Worm (Caenorhabditis elegans) whole organism, young adult: ENCODE data around the gene srg-69.
A peak's percentile ranks its signal among the peaks of the same experiment; 100 is the strongest.

ENCODE experiments used
- B0035.1 ChIP-seq: sonication (generic microtip); optimal IDR thresholded peaks from 2 replicates; lab custom pipeline; 2016; ENCODE audit warnings: missing genetic modification characterization, mild to moderate bottlenecking, missing compliant biosample characterization, missing genotype, missing genetic modification reagents
- B0261.1 ChIP-seq: sonication (generic microtip); optimal IDR thresholded peaks from 2 replicates; lab custom pipeline; 2016; ENCODE audit warnings: mild to moderate bottlenecking, missing genetic modification characterization, moderate library complexity, missing compliant biosample characterization
- F39B2.1 ChIP-seq: fragments of 200-800 bp; sonication (Bioruptor generic); IDR thresholded peaks from 2 replicates; pipeline ENCODE4 v1.3.6; 2022; ENCODE audit warnings: missing genetic modification reagents, missing genetic modification characterization, missing compliant biosample characterization
- F49E8.2 ChIP-seq: sonication (generic microtip); optimal IDR thresholded peaks from 3 replicates; lab custom pipeline; 2017; ENCODE audit warnings: missing genetic modification characterization, mild to moderate bottlenecking, missing compliant biosample characterization, antibody characterized with exemption, moderate library complexity; ENCODE audit not compliant: insufficient read depth
- F57A8.1 ChIP-seq: fragments of 200-800 bp; sonication (Bioruptor generic); optimal IDR thresholded peaks from 2 replicates; lab custom pipeline; 2018; ENCODE audit warnings: mild to moderate bottlenecking, missing genetic modification characterization, moderate library complexity, missing compliant biosample characterization
- F57C9.4 ChIP-seq: sonication (generic microtip); optimal IDR thresholded peaks from 2 replicates; lab custom pipeline; 2017; ENCODE audit warnings: mild to moderate bottlenecking, missing genetic modification characterization, missing compliant biosample characterization
- K12H6.12 ChIP-seq: fragments of 200-800 bp; sonication (Bioruptor generic); optimal IDR thresholded peaks from 2 replicates; lab custom pipeline; 2018; ENCODE audit warnings: mild to moderate bottlenecking, missing genetic modification characterization, missing compliant biosample characterization
- T07F8.4 ChIP-seq: sonication (generic microtip); optimal IDR thresholded peaks from 2 replicates; lab custom pipeline; 2016; ENCODE audit warnings: mild to moderate bottlenecking, missing genetic modification characterization, moderate library complexity, missing compliant biosample characterization
- T26A5.8 ChIP-seq: sonication (generic microtip); optimal IDR thresholded peaks from 2 replicates; lab custom pipeline; 2016; ENCODE audit warnings: missing genetic modification characterization, missing compliant biosample characterization
- Y53G8AR.9 ChIP-seq: fragments of 200-800 bp; sonication (Bioruptor generic); conservative IDR thresholded peaks from 2 replicates; pipeline ENCODE4 v1.3.6; 2022; ENCODE audit warnings: missing genetic modification reagents, missing genetic modification characterization, missing compliant biosample characterization
- Y56A3A.18 ChIP-seq: fragments of 200-800 bp; sonication (Bioruptor generic); IDR thresholded peaks from 2 replicates; pipeline ENCODE4 v1.3.6; 2022; ENCODE audit warnings: missing genetic modification reagents, missing genetic modification characterization, missing compliant biosample characterization
- akir-1 ChIP-seq: fragments of 200-800 bp; sonication (Bioruptor generic); optimal IDR thresholded peaks from 2 replicates; lab custom pipeline; 2018; ENCODE audit warnings: mild to moderate bottlenecking, missing genetic modification characterization, moderate library complexity, missing compliant biosample characterization
- ama-1 ChIP-seq, 3 experiments: fragments of 150-350 bp in 1 of 3; sonication (generic microtip) in 2 of 3; optimal IDR thresholded peaks; 2 replicates each; lab custom pipeline; 2014 to 2018; ENCODE audit warnings: missing biosample characterization in 2 of 3, missing genetic modification characterization in 2 of 3, missing genetic modification reagents in 2 of 3
- aptf-3 ChIP-seq: fragments of 200-800 bp; sonication (Bioruptor generic); IDR thresholded peaks from 2 replicates; pipeline ENCODE4 v1.3.6; 2022; ENCODE audit warnings: missing genetic modification characterization, missing compliant biosample characterization
- atf-7 ChIP-seq: sonication (generic microtip); optimal IDR thresholded peaks from 2 replicates; lab custom pipeline; 2017; ENCODE audit warnings: mild to moderate bottlenecking, missing genetic modification characterization, missing compliant biosample characterization
- attf-6 ChIP-seq: fragments of 200-800 bp; sonication (Bioruptor generic); IDR thresholded peaks from 2 replicates; pipeline ENCODE4 v1.3.6; 2022; ENCODE audit warnings: missing genetic modification reagents, missing genetic modification characterization, missing compliant biosample characterization
- bed-1 ChIP-seq: fragments of 200-800 bp; sonication (Bioruptor generic); IDR thresholded peaks from 2 replicates; pipeline ENCODE4 v1.3.6; 2022; ENCODE audit warnings: missing genetic modification reagents, missing genetic modification characterization, missing compliant biosample characterization
- ccch-3 ChIP-seq: fragments of 200-800 bp; sonication (Bioruptor generic); optimal IDR thresholded peaks from 2 replicates; lab custom pipeline; 2018; ENCODE audit warnings: mild to moderate bottlenecking, missing genetic modification characterization, missing compliant biosample characterization
- ceh-100 ChIP-seq: fragments of 200-800 bp; sonication (Bioruptor generic); IDR thresholded peaks from 2 replicates; pipeline ENCODE4 v1.3.6; 2022; ENCODE audit warnings: missing genetic modification reagents, missing genetic modification characterization, missing compliant biosample characterization
- ceh-27 ChIP-seq: fragments of 200-800 bp; sonication (Bioruptor generic); optimal IDR thresholded peaks from 2 replicates; lab custom pipeline; 2018; ENCODE audit warnings: mild to moderate bottlenecking, missing genetic modification characterization, moderate library complexity, missing compliant biosample characterization
- ceh-40 ChIP-seq: fragments of 200-800 bp; sonication (Bioruptor generic); IDR thresholded peaks from 2 replicates; pipeline ENCODE4 v1.3.6; 2022; ENCODE audit warnings: missing genetic modification characterization, missing compliant biosample characterization
- ceh-58 ChIP-seq: fragments of 200-800 bp; sonication (Bioruptor generic); IDR thresholded peaks from 2 replicates; pipeline ENCODE4 v1.3.6; 2022; ENCODE audit warnings: missing genetic modification characterization, missing compliant biosample characterization
- die-1 ChIP-seq: sonication (generic microtip); optimal IDR thresholded peaks from 2 replicates; lab custom pipeline; 2016; ENCODE audit warnings: missing genotype, mild to moderate bottlenecking, missing genetic modification characterization, missing compliant biosample characterization
- dpff-1 ChIP-seq: sonication (generic microtip); optimal IDR thresholded peaks from 2 replicates; lab custom pipeline; 2017; ENCODE audit warnings: mild to moderate bottlenecking, missing genetic modification characterization, missing compliant biosample characterization
- egl-18 ChIP-seq: fragments of 200-800 bp; sonication (Bioruptor generic); IDR thresholded peaks from 2 replicates; pipeline ENCODE4 v1.3.6; 2022; ENCODE audit warnings: missing genetic modification reagents, missing genetic modification characterization, missing compliant biosample characterization
- ets-4 ChIP-seq: fragments of 200-800 bp; sonication (Bioruptor generic); optimal IDR thresholded peaks from 2 replicates; lab custom pipeline; 2018; ENCODE audit warnings: mild to moderate bottlenecking, missing genetic modification characterization, missing compliant biosample characterization
- fkh-3 ChIP-seq: sonication (generic microtip); optimal IDR thresholded peaks from 2 replicates; lab custom pipeline; 2016; ENCODE audit warnings: mild to moderate bottlenecking, missing genetic modification characterization, missing compliant biosample characterization
- gei-17 ChIP-seq: fragments of 200-800 bp; sonication (Bioruptor generic); optimal IDR thresholded peaks from 2 replicates; lab custom pipeline; 2018; ENCODE audit warnings: mild to moderate bottlenecking, missing genetic modification characterization, missing compliant biosample characterization
- hlh-12 ChIP-seq: sonication (generic microtip); optimal IDR thresholded peaks from 2 replicates; lab custom pipeline; 2016; ENCODE audit warnings: missing genetic modification characterization, missing compliant biosample characterization
- hsf-1 ChIP-seq: fragments of 200-800 bp; sonication (Bioruptor generic); IDR thresholded peaks from 2 replicates; pipeline ENCODE4 v1.3.6; 2022; ENCODE audit warnings: missing genetic modification reagents, missing genetic modification characterization, missing compliant biosample characterization
- let-607 ChIP-seq, 2 experiments: fragments of 200-800 bp in 1 of 2; sonication (Bioruptor generic) in 1 of 2; sonication (generic microtip) in 1 of 2; optimal IDR thresholded peaks; 2 replicates each; lab custom pipeline; 2016 to 2018; ENCODE audit warnings: mild to moderate bottlenecking in 2 of 2, missing compliant biosample characterization in 2 of 2, missing genetic modification characterization in 2 of 2, moderate library complexity in 2 of 2, missing genotype in 1 of 2
- lin-26 ChIP-seq: fragments of 200-800 bp; sonication (Bioruptor generic); IDR thresholded peaks from 2 replicates; pipeline ENCODE4 v1.3.6; 2022; ENCODE audit warnings: missing genetic modification reagents, missing genetic modification characterization, missing compliant biosample characterization
- lin-35 ChIP-seq, 3 experiments: fragments of 150-350 bp in 2 of 3; sonication (generic microtip) in 1 of 3; optimal IDR thresholded peaks; 2 replicates each; lab custom pipeline; 2014 to 2018; ENCODE audit warnings: missing biosample characterization in 3 of 3, missing genetic modification characterization in 3 of 3, missing genetic modification reagents in 3 of 3
- lin-40 ChIP-seq: sonication (generic microtip); optimal IDR thresholded peaks from 2 replicates; lab custom pipeline; 2016; ENCODE audit warnings: missing genetic modification characterization, mild to moderate bottlenecking, missing compliant biosample characterization, missing genotype, missing genetic modification reagents
- lin-54 ChIP-seq: fragments of 200-800 bp; sonication (Bioruptor generic); optimal IDR thresholded peaks from 2 replicates; lab custom pipeline; 2018; ENCODE audit warnings: mild to moderate bottlenecking, missing genetic modification characterization, missing compliant biosample characterization
- madf-10 ChIP-seq: sonication (generic microtip); optimal IDR thresholded peaks from 2 replicates; lab custom pipeline; 2016; ENCODE audit warnings: mild to moderate bottlenecking, missing genetic modification characterization, missing compliant biosample characterization
- madf-3 ChIP-seq: fragments of 200-800 bp; sonication (Bioruptor generic); IDR thresholded peaks from 2 replicates; pipeline ENCODE4 v1.3.6; 2022; ENCODE audit warnings: missing genetic modification reagents, missing genetic modification characterization, missing compliant biosample characterization
- mes-4 ChIP-seq: sonication (generic microtip); optimal IDR thresholded peaks from 2 replicates; lab custom pipeline; 2016; ENCODE audit warnings: missing genotype, missing genetic modification characterization, missing compliant biosample characterization
- nfya-1 ChIP-seq: sonication (generic microtip); optimal IDR thresholded peaks from 2 replicates; lab custom pipeline; 2017; ENCODE audit warnings: antibody characterized with exemption, missing compliant biosample characterization, missing genetic modification characterization, borderline replicate concordance; ENCODE audit not compliant: insufficient read depth
- nfyb-1 ChIP-seq: fragments of 200-800 bp; sonication (Bioruptor generic); IDR thresholded peaks from 2 replicates; pipeline ENCODE4 v1.3.6; 2022; ENCODE audit warnings: missing genetic modification reagents, missing genetic modification characterization, missing compliant biosample characterization
- pha-4 ChIP-seq: fragments of 150-350 bp; sonication (generic microtip); optimal IDR thresholded peaks from 2 replicates; lab custom pipeline; 2014; ENCODE audit warnings: missing biosample characterization, missing genetic modification reagents, missing genetic modification characterization
- rcor-1 ChIP-seq: fragments of 200-800 bp; sonication (Bioruptor generic); IDR thresholded peaks from 2 replicates; pipeline ENCODE4 v1.3.6; 2022; ENCODE audit warnings: missing genetic modification reagents, missing genetic modification characterization, missing compliant biosample characterization
- sea-2 ChIP-seq: fragments of 200-800 bp; sonication (Bioruptor generic); IDR thresholded peaks from 2 replicates; pipeline ENCODE4 v1.3.6; 2022; ENCODE audit warnings: missing genetic modification characterization, missing compliant biosample characterization
- xnd-1 ChIP-seq: sonication (generic microtip); optimal IDR thresholded peaks from 2 replicates; lab custom pipeline; 2016; ENCODE audit warnings: missing genotype, missing genetic modification reagents, missing genetic modification characterization, missing compliant biosample characterization
- zim-3 ChIP-seq: sonication (generic microtip); optimal IDR thresholded peaks from 2 replicates; lab custom pipeline; 2017; ENCODE audit warnings: mild to moderate bottlenecking, missing genetic modification characterization, moderate library complexity, missing compliant biosample characterization
- ztf-18 ChIP-seq: sonication (generic microtip); optimal IDR thresholded peaks from 2 replicates; lab custom pipeline; 2016; ENCODE audit warnings: missing genotype, mild to moderate bottlenecking, missing genetic modification characterization, missing compliant biosample characterization
- ztf-28 ChIP-seq: fragments of 200-800 bp; sonication (Bioruptor generic); IDR thresholded peaks from 2 replicates; pipeline ENCODE4 v1.3.6; 2022; ENCODE audit warnings: missing genetic modification reagents, missing genetic modification characterization, missing compliant biosample characterization

srg-69 gene

ce11 chrII:5379614-5380077 lies 24.2 kb downstream of the srg-69 start, which contains the start of gene pkc-3 (continued):
- TF ChIP-seq madf-3 = peak; percentile 72
- TF ChIP-seq ceh-100 (GFP tag; lab: Robert Waterston, UW) = peak; percentile 23; the same call in 1 of the 2 replicates
- TF ChIP-seq F39B2.1 (GFP tag; lab: Robert Waterston, UW) = 0 out of 2 replicates have a peak, but pooled peaks have one; percentile 54
- TF ChIP-seq ets-4 (GFP tag; lab: Kevin White, UChicago) = peak; percentile 54
- no peak for TF ChIP-seq nfya-1 (tag; lab: Kevin White, UChicago)
- peak; percentile 65 for TF ChIP-seq ceh-27
- no peak for TF ChIP-seq bed-1
- TF ChIP-seq ama-1 (optimal IDR thresholded peaks at IDR 0.05; lab: Kevin White, UChicago) = peak; percentile 79
- TF ChIP-seq ama-1 (GFP tag; optimal IDR thresholded peaks at IDR 0.05; lab: Kevin White, UChicago) = no peak
- TF ChIP-seq rcor-1 (GFP tag; lab: Robert Waterston, UW) = peak; percentile 39; the same call in 1 of the 2 replicates
- peak; percentile 72 for TF ChIP-seq nfyb-1 (GFP tag; lab: Robert Waterston, UW)
- peak; percentile 76 for TF ChIP-seq atf-7 (tag; lab: Kevin White, UChicago)
- peak; percentile 28 for TF ChIP-seq F49E8.2
- TF ChIP-seq mes-4 (tag; lab: Kevin White, UChicago) = no peak
- peak; percentile 40 for TF ChIP-seq K12H6.12
- TF ChIP-seq dpff-1 (tag; lab: Kevin White, UChicago) = peak; percentile 44
- TF ChIP-seq F57A8.1 (GFP tag; lab: Kevin White, UChicago) = no peak
- 0 out of 2 replicates have a peak, but pooled peaks have one; percentile 3 for TF ChIP-seq egl-18 (GFP tag; lab: Robert Waterston, UW)
- TF ChIP-seq pha-4 (tag; lab: Kevin White, UChicago) = peak; percentile 54
- TF ChIP-seq lin-54 (GFP tag; lab: Kevin White, UChicago) = peak; percentile 63
- 0 out of 2 replicates have a peak, but pooled peaks have one; percentile 10 for TF ChIP-seq ceh-40 (GFP tag; lab: Robert Waterston, UW)
- no peak for TF ChIP-seq hlh-12 (tag; lab: Kevin White, UChicago)
- TF ChIP-seq madf-10 (tag; lab: Kevin White, UChicago) = peak; percentile 38
- TF ChIP-seq ztf-18 (tag; lab: Kevin White, UChicago) = peak; percentile 83
- TF ChIP-seq aptf-3 (GFP tag; lab: Robert Waterston, UW) = no peak
- no peak for TF ChIP-seq ztf-28 (GFP tag; lab: Robert Waterston, UW)
- peak in 1 of 3 experiments; percentile 47 for TF ChIP-seq lin-35 (GFP tag; optimal IDR thresholded peaks at IDR 0.05; lab: Kevin White, UChicago)
- TF ChIP-seq B0035.1 (tag; lab: Kevin White, UChicago) = peak; percentile 28
- no peak for TF ChIP-seq F57C9.4 (tag; lab: Kevin White, UChicago)
- TF ChIP-seq ccch-3 (GFP tag; lab: Kevin White, UChicago) = no peak
- TF ChIP-seq xnd-1 (tag; lab: Kevin White, UChicago) = peak; percentile 32
- TF ChIP-seq sea-2 = no peak
- no peak for TF ChIP-seq akir-1 (GFP tag; lab: Kevin White, UChicago)
- peak; percentile 10 for TF ChIP-seq gei-17 (GFP tag; lab: Kevin White, UChicago)
- no peak for TF ChIP-seq zim-3 (tag; lab: Kevin White, UChicago)
- TF ChIP-seq attf-6 (GFP tag; lab: Robert Waterston, UW) = peak; percentile 45; the same call in 1 of the 2 replicates
- TF ChIP-seq B0261.1 (tag; lab: Kevin White, UChicago) = no peak
- TF ChIP-seq lin-40 (tag; lab: Kevin White, UChicago) = peak; percentile 62
- TF ChIP-seq lin-26 = peak; percentile 72
- no peak for TF ChIP-seq T07F8.4 (tag; lab: Kevin White, UChicago)
- TF ChIP-seq let-607 (tag; optimal IDR thresholded peaks at IDR 0.05; lab: Kevin White, UChicago) = peak; percentile 50 to 78
- TF ChIP-seq ceh-58 = no peak
- TF ChIP-seq Y56A3A.18 = peak; percentile 84; the same call in 1 of the 2 replicates
- no peak for TF ChIP-seq fkh-3 (tag; lab: Kevin White, UChicago)
- TF ChIP-seq hsf-1 (GFP tag; lab: Robert Waterston, UW) = peak; percentile 75
- peak; percentile 86 for TF ChIP-seq Y53G8AR.9 (GFP tag; lab: Robert Waterston, UW)
- TF ChIP-seq die-1 (tag; lab: Kevin White, UChicago) = peak; percentile 55
- TF ChIP-seq T26A5.8 = no peak
